Worm (Caenorhabditis elegans): ENCODE data around the gene gcy-22.

ce11 chrV:20785848-20786225, 39.0 kb downstream of the gcy-22 start:
- TF ChIP-seq W03F9.2 (tag; optimal IDR thresholded peaks at IDR 0.05) (no peak), him-1 (tag; optimal IDR thresholded peaks at IDR 0.05) (no peak), dao-5 (tag; optimal IDR thresholded peaks at IDR 0.05) (no peak)

Data from whole organism, L4/young adult.